Fruit fly (Drosophila melanogaster) whole organism, prepupa: Measurements from ENCODE around the gene Pli.

Source experiments
- CG10669 ChIP-seq: fragments of 200-800 bp; sonication (Bioruptor generic); optimal IDR thresholded peaks from 3 replicates; lab custom pipeline; 2018; ENCODE audit warnings: missing biosample characterization, mild to moderate bottlenecking, missing genetic modification characterization, moderate library complexity
- CG11294 ChIP-seq: fragments of 200-800 bp; sonication (Bioruptor generic); IDR thresholded peaks from 2 replicates; pipeline ENCODE4 v1.3.6; 2022; ENCODE audit warnings: missing biosample characterization, missing genetic modification characterization
- CG1621 ChIP-seq: fragments of 200-800 bp; sonication (Bioruptor generic); optimal IDR thresholded peaks from 3 replicates; lab custom pipeline; 2018; ENCODE audit warnings: missing biosample characterization, mild to moderate bottlenecking, missing genetic modification characterization
- CG16779 ChIP-seq: fragments of 200-800 bp; sonication (Bioruptor generic); optimal IDR thresholded peaks from 3 replicates; lab custom pipeline; 2017; ENCODE audit warnings: missing biosample characterization, mild to moderate bottlenecking, missing genetic modification characterization
- CG31627 ChIP-seq: fragments of 200-800 bp; sonication (Bioruptor generic); optimal IDR thresholded peaks from 3 replicates; lab custom pipeline; 2016; ENCODE audit warnings: missing biosample characterization, missing genetic modification characterization
- CG32006 ChIP-seq: fragments of 200-800 bp; sonication (Bioruptor generic); optimal IDR thresholded peaks from 3 replicates; lab custom pipeline; 2017; ENCODE audit warnings: missing biosample characterization, mild to moderate bottlenecking, missing genetic modification characterization
- CG3919 ChIP-seq: fragments of 200-800 bp; sonication (Bioruptor generic); optimal IDR thresholded peaks from 3 replicates; lab custom pipeline; 2016; ENCODE audit warnings: missing biosample characterization, missing genetic modification characterization
- CG4318 ChIP-seq: fragments of 200-800 bp; sonication (Bioruptor generic); optimal IDR thresholded peaks from 3 replicates; lab custom pipeline; 2017; ENCODE audit warnings: missing biosample characterization, mild to moderate bottlenecking, missing genetic modification characterization
- CG6163 ChIP-seq: fragments of 200-800 bp; sonication (Bioruptor generic); IDR thresholded peaks from 3 replicates; pipeline ENCODE4 v1.3.6; 2022; ENCODE audit warnings: missing biosample characterization, missing genetic modification characterization
- CG6792 ChIP-seq: fragments of 200-800 bp; sonication (Bioruptor generic); optimal IDR thresholded peaks from 3 replicates; lab custom pipeline; 2016; ENCODE audit warnings: missing biosample characterization, missing genetic modification characterization
- CG6808 ChIP-seq: fragments of 200-800 bp; sonication (Bioruptor generic); optimal IDR thresholded peaks from 3 replicates; lab custom pipeline; 2017; ENCODE audit warnings: missing biosample characterization, missing genetic modification characterization, mild to moderate bottlenecking, moderate library complexity, missing genetic modification reagents
- CG6854 ChIP-seq: fragments of 200-800 bp; sonication (Bioruptor generic); optimal IDR thresholded peaks from 2 replicates; lab custom pipeline; 2017; ENCODE audit warnings: missing biosample characterization, mild to moderate bottlenecking, missing genetic modification characterization
- CG8319 ChIP-seq: fragments of 200-800 bp; sonication (Bioruptor generic); optimal IDR thresholded peaks from 3 replicates; lab custom pipeline; 2016; ENCODE audit warnings: missing biosample characterization, missing genetic modification characterization
- CG9139 ChIP-seq: fragments of 200-800 bp; sonication (Bioruptor generic); optimal IDR thresholded peaks from 3 replicates; lab custom pipeline; 2017; ENCODE audit warnings: missing biosample characterization, mild to moderate bottlenecking, missing genetic modification characterization
- Eip75B ChIP-seq: fragments of 200-800 bp; sonication (Bioruptor generic); optimal IDR thresholded peaks from 3 replicates; lab custom pipeline; 2016; ENCODE audit warnings: missing biosample characterization, missing genetic modification characterization
- Eip78C ChIP-seq: fragments of 200-800 bp; sonication (Bioruptor generic); peaks from one replicate; lab custom pipeline; 2016; ENCODE audit warnings: missing biosample characterization, missing genetic modification characterization
- Ets21C ChIP-seq: fragments of 200-800 bp; sonication (Bioruptor generic); optimal IDR thresholded peaks from 3 replicates; lab custom pipeline; 2016; ENCODE audit warnings: missing biosample characterization, missing genetic modification characterization
- Ets96B ChIP-seq: fragments of 200-800 bp; optimal IDR thresholded peaks from 2 replicates; lab custom pipeline; 2019; ENCODE audit warnings: missing biosample characterization, mild to moderate bottlenecking, missing genetic modification characterization, moderate library complexity
- Hr38 ChIP-seq: sonication (Bioruptor generic); optimal IDR thresholded peaks from 2 replicates; lab custom pipeline; 2016; ENCODE audit warnings: missing biosample characterization, missing genetic modification characterization
- Sox15 ChIP-seq: fragments of 200-800 bp; sonication (Bioruptor generic); optimal IDR thresholded peaks from 3 replicates; lab custom pipeline; 2016; ENCODE audit warnings: missing biosample characterization, missing genetic modification characterization
- achi ChIP-seq: fragments of 200-800 bp; sonication (Bioruptor generic); optimal IDR thresholded peaks from 3 replicates; lab custom pipeline; 2016; ENCODE audit warnings: missing biosample characterization, missing genetic modification characterization
- cyc ChIP-seq: fragments of 200-800 bp; sonication (Bioruptor generic); optimal IDR thresholded peaks from 3 replicates; lab custom pipeline; 2016; ENCODE audit warnings: missing biosample characterization, missing genetic modification characterization
- dsx ChIP-seq: fragments of 200-800 bp; optimal IDR thresholded peaks from 3 replicates; lab custom pipeline; 2019; ENCODE audit warnings: missing biosample characterization, mild to moderate bottlenecking, missing genetic modification characterization, moderate library complexity; ENCODE audit not compliant: poor library complexity, severe bottlenecking
- eg ChIP-seq: fragments of 200-800 bp; sonication (Bioruptor generic); IDR thresholded peaks from 3 replicates; pipeline ENCODE4 v1.3.6; 2022; ENCODE audit warnings: missing biosample characterization, missing genetic modification characterization
- esn ChIP-seq: fragments of 200-800 bp; sonication (Bioruptor generic); optimal IDR thresholded peaks from 2 replicates; lab custom pipeline; 2016; ENCODE audit warnings: missing biosample characterization, mild to moderate bottlenecking, missing genetic modification characterization, moderate library complexity
- fd59A ChIP-seq: fragments of 200-800 bp; sonication (Bioruptor generic); optimal IDR thresholded peaks from 2 replicates; lab custom pipeline; 2017; ENCODE audit warnings: missing biosample characterization, mild to moderate bottlenecking, missing genetic modification characterization, missing genetic modification reagents
- fd85E ChIP-seq: fragments of 200-800 bp; sonication (Bioruptor generic); optimal IDR thresholded peaks from 3 replicates; lab custom pipeline; 2016; ENCODE audit warnings: missing biosample characterization, missing genetic modification characterization
- fkh ChIP-seq: fragments of 200-800 bp; sonication (Bioruptor generic); optimal IDR thresholded peaks from 3 replicates; lab custom pipeline; 2017; ENCODE audit warnings: missing biosample characterization, mild to moderate bottlenecking, missing genetic modification characterization, moderate library complexity
- net ChIP-seq: fragments of 200-800 bp; sonication (Bioruptor generic); optimal IDR thresholded peaks from 3 replicates; lab custom pipeline; 2016; ENCODE audit warnings: missing biosample characterization, missing genetic modification characterization
- pdm3 ChIP-seq: fragments of 200-800 bp; sonication (Bioruptor generic); optimal IDR thresholded peaks from 3 replicates; lab custom pipeline; 2016; ENCODE audit warnings: missing biosample characterization, missing genetic modification characterization
- salr ChIP-seq, 2 experiments: fragments of 200-800 bp; sonication (Bioruptor generic); optimal IDR thresholded peaks; 3 replicates each; lab custom pipeline; 2016 to 2018; ENCODE audit warnings: missing biosample characterization in 2 of 2, missing genetic modification characterization in 2 of 2, mild to moderate bottlenecking in 1 of 2
- spab ChIP-seq: fragments of 200-800 bp; sonication (Bioruptor generic); optimal IDR thresholded peaks from 2 replicates; lab custom pipeline; 2017; ENCODE audit warnings: missing biosample characterization, mild to moderate bottlenecking, missing genetic modification characterization, missing genetic modification reagents
- ss ChIP-seq, 2 experiments: fragments of 200-800 bp; sonication (Bioruptor generic); optimal IDR thresholded peaks; 2 replicates in 1 of 2; 3 replicates in 1 of 2; lab custom pipeline; 2017 to 2018; ENCODE audit warnings: mild to moderate bottlenecking in 2 of 2, missing biosample characterization in 2 of 2, missing genetic modification characterization in 2 of 2, moderate library complexity in 1 of 2
- svp ChIP-seq: fragments of 200-800 bp; sonication (Bioruptor generic); peaks from one replicate; lab custom pipeline; 2016; ENCODE audit warnings: missing biosample characterization, missing genetic modification characterization

The Pli gene

DNA sequence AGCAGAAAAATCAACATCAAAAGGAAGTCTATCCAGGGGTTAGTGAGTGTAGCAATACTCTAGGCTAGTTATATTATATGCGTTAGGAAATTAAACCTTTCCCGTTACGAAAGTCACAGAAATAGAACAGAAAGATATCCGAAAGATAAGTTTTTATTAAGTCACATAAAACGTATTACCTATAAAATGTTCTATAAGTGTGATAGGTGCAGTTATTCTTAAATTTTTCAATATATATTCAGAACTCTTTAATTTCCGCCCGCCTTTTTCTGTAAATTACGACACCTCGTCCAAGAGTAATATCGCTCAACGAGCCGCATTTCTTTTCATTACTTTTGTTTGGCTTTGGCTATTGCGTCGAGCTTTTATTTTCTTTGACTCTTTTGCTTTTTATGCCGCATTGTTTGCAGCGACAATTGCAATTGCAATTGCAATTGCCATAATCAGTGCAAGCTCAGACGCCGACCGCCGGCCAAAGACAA, 11.5 kb downstream of the Pli start (continued):
- TF ChIP-seq cyc (GFP tag; lab: Kevin White, UChicago) (no peak), CG10669 (GFP tag; lab: Kevin White, UChicago) (peak; percentile 52), CG32006 (GFP tag; lab: Kevin White, UChicago) (peak; percentile 90), CG6792 (GFP tag; lab: Kevin White, UChicago) (peak; percentile 20), Ets21C (GFP tag; lab: Kevin White, UChicago) (no peak), CG16779 (no peak), fd59A (peak; percentile 60), CG1621 (no peak), Hr38 (GFP tag; lab: Kevin White, UChicago) (no peak), Eip78C (GFP tag; lab: Kevin White, UChicago) (peak; percentile 86), Ets96B (tag; lab: Kevin White, UChicago) (peak; percentile 74), achi (peak; percentile 41), net (peak; percentile 10), CG8319 (GFP tag; lab: Kevin White, UChicago) (no peak), Sox15 (peak; percentile 22), salr (GFP tag; optimal IDR thresholded peaks at IDR 0.05; lab: Kevin White, UChicago) (peak; percentile 15 to 61)

DNA sequence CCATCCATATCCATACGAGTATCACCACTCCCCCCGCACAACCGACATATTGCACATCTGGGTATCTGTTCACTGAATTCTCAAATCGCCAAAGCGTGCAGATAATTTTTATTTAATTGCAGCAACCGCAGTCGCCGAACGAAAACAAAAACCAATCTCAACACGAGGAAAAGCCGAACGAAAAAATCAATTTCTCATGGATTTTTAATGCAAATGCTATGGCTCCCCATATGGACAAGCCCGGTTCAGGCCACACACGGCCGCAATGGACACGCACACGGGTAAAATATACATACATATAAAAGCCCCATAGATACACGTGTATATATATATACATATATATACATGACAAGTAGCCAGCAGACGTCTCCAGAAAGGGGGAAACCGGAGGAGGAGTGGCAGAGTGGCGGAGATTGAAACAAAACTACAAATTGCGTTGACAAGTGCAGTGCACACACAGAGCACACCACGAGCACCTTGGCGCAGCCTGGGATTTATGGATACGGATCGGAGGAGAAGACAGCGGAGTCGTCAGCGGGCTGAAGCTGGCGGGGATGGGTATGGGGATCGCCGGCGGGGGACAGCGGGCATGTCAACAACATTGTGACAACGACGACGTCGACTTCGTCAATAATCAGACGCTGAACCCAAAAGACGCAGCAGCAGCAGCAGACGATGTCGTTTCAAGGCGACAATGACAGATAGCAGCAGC, 12.1 kb downstream of the Pli start:
- TF ChIP-seq fd85E (no peak), esn (no peak), CG9139 (GFP tag; lab: Kevin White, UChicago) (peak; percentile 53), pdm3 (GFP tag; lab: Kevin White, UChicago) (no peak), ss (GFP tag; optimal IDR thresholded peaks at IDR 0.05; lab: Kevin White, UChicago) (peak; percentile 65 to 66), CG31627 (GFP tag; lab: Kevin White, UChicago) (no peak), achi (no peak), cyc (GFP tag; lab: Kevin White, UChicago) (no peak), CG6854 (GFP tag; lab: Kevin White, UChicago) (peak; percentile 4), CG3919 (GFP tag; lab: Kevin White, UChicago) (no peak), CG6163 (GFP tag; lab: Robert Waterston, UW) (peak; percentile 49), svp (GFP tag; lab: Kevin White, UChicago) (peak; percentile 92), fkh (GFP tag; lab: Kevin White, UChicago) (peak; percentile 62), CG4318 (GFP tag; lab: Kevin White, UChicago) (no peak), Eip78C (GFP tag; lab: Kevin White, UChicago) (no peak), Hr38 (GFP tag; lab: Kevin White, UChicago) (no peak), CG1621 (peak; percentile 48), eg (GFP tag; lab: Robert Waterston, UW) (peak; percentile 25; the same call in 1 of the 3 replicates), salr (GFP tag; optimal IDR thresholded peaks at IDR 0.05; lab: Kevin White, UChicago) (peak in 1 of 2 experiments; percentile 23), dsx (GFP tag; lab: Kevin White, UChicago) (peak; percentile 98), spab (GFP tag; lab: Kevin White, UChicago) (no peak)

- TF ChIP-seq Eip75B (GFP tag; lab: Kevin White, UChicago), result no peak
- TF ChIP-seq fkh (GFP tag; lab: Kevin White, UChicago), result peak; percentile 54
These were observed 13.2 kb downstream of the Pli start for dm6 chr3R:23876699-23877098.

dm6 chr3R:23874752-23875151, 15.1 kb downstream of the Pli start:
- no peak for TF ChIP-seq CG6808
- no peak for TF ChIP-seq CG11294
- TF ChIP-seq fd59A, result no peak
- no peak for TF ChIP-seq CG10669 (GFP tag; lab: Kevin White, UChicago)
- TF ChIP-seq svp (GFP tag; lab: Kevin White, UChicago), result peak; percentile 52
